Worm (Caenorhabditis elegans) whole organism, mixed stage, embryonic: Measurements from ENCODE around the gene srbc-57.

Source experiments
- M03D4.4 ChIP-seq: sonication (generic microtip); optimal IDR thresholded peaks from 2 replicates; lab custom pipeline; 2017; ENCODE audit warnings: mild to moderate bottlenecking, missing genetic modification characterization, missing compliant biosample characterization
- bed-3 ChIP-seq: fragments of 200-800 bp; sonication (Bioruptor generic); optimal IDR thresholded peaks from 3 replicates; lab custom pipeline; 2018; ENCODE audit warnings: mild to moderate bottlenecking, missing genetic modification characterization, moderate library complexity, missing compliant biosample characterization
- blmp-1 ChIP-seq: fragments of 150-350 bp; optimal IDR thresholded peaks from 2 replicates; lab custom pipeline; 2014; ENCODE audit warnings: missing biosample characterization, missing genetic modification characterization
- ceh-39 ChIP-seq: fragments of 150-350 bp; optimal IDR thresholded peaks from 2 replicates; lab custom pipeline; 2014; ENCODE audit warnings: missing biosample characterization, missing genetic modification characterization
- ceh-43 ChIP-seq: fragments of 200-800 bp; sonication (Bioruptor generic); optimal IDR thresholded peaks from 2 replicates; lab custom pipeline; 2018; ENCODE audit warnings: mild to moderate bottlenecking, missing genetic modification characterization, moderate library complexity, missing compliant biosample characterization
- ceh-83 ChIP-seq: fragments of 200-800 bp; sonication (Bioruptor generic); optimal IDR thresholded peaks from 2 replicates; lab custom pipeline; 2018; ENCODE audit warnings: mild to moderate bottlenecking, missing genetic modification characterization, missing compliant biosample characterization
- ces-1 ChIP-seq: fragments of 150-350 bp; optimal IDR thresholded peaks from 2 replicates; lab custom pipeline; 2014; ENCODE audit warnings: missing biosample characterization, missing genetic modification reagents, missing genetic modification characterization
- cnd-1 ChIP-seq: fragments of 200-800 bp; sonication (Bioruptor generic); optimal IDR thresholded peaks from 2 replicates; lab custom pipeline; 2018; ENCODE audit warnings: mild to moderate bottlenecking, missing genetic modification characterization, missing compliant biosample characterization
- drap-1 ChIP-seq: fragments of 200-800 bp; sonication (Bioruptor generic); optimal IDR thresholded peaks from 3 replicates; lab custom pipeline; 2018; ENCODE audit warnings: mild to moderate bottlenecking, missing genetic modification characterization, missing compliant biosample characterization
- elt-1 ChIP-seq: sonication (generic microtip); optimal IDR thresholded peaks from 2 replicates; lab custom pipeline; 2017; ENCODE audit warnings: missing genetic modification characterization, mild to moderate bottlenecking, missing compliant biosample characterization, antibody characterized with exemption, moderate library complexity, borderline replicate concordance; ENCODE audit not compliant: insufficient read depth
- elt-3 ChIP-seq: fragments of 150-350 bp; optimal IDR thresholded peaks from 2 replicates; lab custom pipeline; 2014; ENCODE audit warnings: missing biosample characterization, missing genetic modification characterization
- flh-1 ChIP-seq: fragments of 200-800 bp; sonication (Bioruptor generic); optimal IDR thresholded peaks from 2 replicates; lab custom pipeline; 2018; ENCODE audit warnings: mild to moderate bottlenecking, missing genetic modification characterization, moderate library complexity, missing compliant biosample characterization
- hlh-1 ChIP-seq: fragments of 150-350 bp; optimal IDR thresholded peaks from 2 replicates; lab custom pipeline; 2014; ENCODE audit warnings: missing biosample characterization, missing genetic modification reagents, missing genetic modification characterization
- lin-13 ChIP-seq: fragments of 150-350 bp; optimal IDR thresholded peaks from 2 replicates; lab custom pipeline; 2014; ENCODE audit warnings: missing biosample characterization, missing genetic modification characterization
- lin-32 ChIP-seq: fragments of 200-800 bp; sonication (Bioruptor generic); optimal IDR thresholded peaks from 2 replicates; lab custom pipeline; 2018; ENCODE audit warnings: mild to moderate bottlenecking, missing genetic modification characterization, missing compliant biosample characterization
- lsy-2 ChIP-seq: fragments of 150-350 bp; optimal IDR thresholded peaks from 2 replicates; lab custom pipeline; 2014; ENCODE audit warnings: missing biosample characterization, missing genetic modification characterization
- mab-5 ChIP-seq: fragments of 150-350 bp; optimal IDR thresholded peaks from 2 replicates; lab custom pipeline; 2014; ENCODE audit warnings: missing biosample characterization, missing genetic modification characterization
- mep-1 ChIP-seq: fragments of 150-350 bp; optimal IDR thresholded peaks from 2 replicates; lab custom pipeline; 2017; ENCODE audit warnings: missing biosample characterization, missing genetic modification reagents, missing genetic modification characterization, inconsistent platforms
- mls-2 ChIP-seq: sonication (generic microtip); optimal IDR thresholded peaks from 2 replicates; lab custom pipeline; 2016; ENCODE audit warnings: mild to moderate bottlenecking, missing genetic modification characterization, moderate library complexity, missing compliant biosample characterization
- nhr-12 ChIP-seq: fragments of 150-350 bp; optimal IDR thresholded peaks from 2 replicates; lab custom pipeline; 2014; ENCODE audit warnings: missing biosample characterization, missing genetic modification characterization
- nhr-2 ChIP-seq: fragments of 150-350 bp; optimal IDR thresholded peaks from 2 replicates; lab custom pipeline; 2014; ENCODE audit warnings: missing biosample characterization, missing genetic modification characterization
- nhr-237 ChIP-seq: fragments of 150-350 bp; optimal IDR thresholded peaks from 2 replicates; lab custom pipeline; 2014; ENCODE audit warnings: missing biosample characterization, missing genetic modification characterization
- nhr-28 ChIP-seq: fragments of 150-350 bp; optimal IDR thresholded peaks from 2 replicates; lab custom pipeline; 2014; ENCODE audit warnings: missing biosample characterization, missing genetic modification characterization
- pha-4 ChIP-seq: fragments of 150-350 bp; optimal IDR thresholded peaks from 2 replicates; lab custom pipeline; 2018; ENCODE audit warnings: missing biosample characterization, missing genetic modification reagents, missing genetic modification characterization
- sem-2 ChIP-seq: fragments of 200-800 bp; sonication (Bioruptor generic); optimal IDR thresholded peaks from 2 replicates; lab custom pipeline; 2018; ENCODE audit warnings: mild to moderate bottlenecking, missing genetic modification characterization, missing compliant biosample characterization
- snpc-4 ChIP-seq: fragments of 150-350 bp; optimal IDR thresholded peaks from 2 replicates; lab custom pipeline; 2014; ENCODE audit warnings: missing biosample characterization, missing genetic modification characterization
- sptf-1 ChIP-seq: sonication (generic microtip); optimal IDR thresholded peaks from 2 replicates; lab custom pipeline; 2017; ENCODE audit warnings: mild to moderate bottlenecking, missing genetic modification characterization, moderate library complexity, missing compliant biosample characterization
- unc-120 ChIP-seq: sonication (generic microtip); optimal IDR thresholded peaks from 2 replicates; lab custom pipeline; 2017; ENCODE audit warnings: missing genetic modification characterization, missing compliant biosample characterization; ENCODE audit not compliant: poor library complexity, severe bottlenecking
- unc-39 ChIP-seq: fragments of 150-350 bp; optimal IDR thresholded peaks from 2 replicates; lab custom pipeline; 2014; ENCODE audit warnings: missing biosample characterization, missing genetic modification characterization
- unc-62 ChIP-seq: fragments of 150-350 bp; optimal IDR thresholded peaks from 2 replicates; lab custom pipeline; 2014; ENCODE audit warnings: missing biosample characterization, missing genetic modification reagents, missing genetic modification characterization
- zip-8 ChIP-seq: fragments of 150-350 bp; optimal IDR thresholded peaks from 2 replicates; lab custom pipeline; 2014; ENCODE audit warnings: missing biosample characterization, missing genetic modification characterization
- ztf-11 ChIP-seq: fragments of 150-350 bp; optimal IDR thresholded peaks from 2 replicates; lab custom pipeline; 2014; ENCODE audit warnings: missing biosample characterization, missing genetic modification characterization

Gene srbc-57

DNA sequence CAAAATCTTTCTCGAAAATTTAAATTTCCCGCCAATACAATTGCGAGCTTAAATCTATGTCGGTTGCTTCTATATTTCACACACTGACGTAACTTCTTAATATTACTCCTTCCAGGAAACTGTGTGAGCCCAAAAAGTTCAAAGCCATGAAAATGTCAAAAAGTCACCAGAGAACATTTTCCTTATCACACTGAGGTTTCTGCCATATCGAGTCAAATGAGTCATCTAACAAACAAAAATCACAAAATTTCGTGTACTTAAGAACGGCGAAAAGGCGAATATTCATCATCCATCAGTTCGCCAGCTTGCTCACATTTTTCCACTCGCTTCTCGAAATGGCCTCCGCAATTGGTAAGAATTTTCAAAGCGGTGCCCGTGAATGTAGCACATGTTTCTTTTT, 18.7 kb downstream of the srbc-57 start, which contains the start of gene M02H5.8:
Gene M02H5.8, plus strand, starts transcription at position 297 of the 400 bp plus-strand sequence.
- TF ChIP-seq ceh-43 (GFP tag; lab: Kevin White, UChicago) (no peak), unc-39 (tag; lab: Kevin White, UChicago) (no peak), flh-1 (no peak), hlh-1 (tag; lab: Kevin White, UChicago) (no peak), ztf-11 (tag; lab: Kevin White, UChicago) (no peak), lin-13 (no peak), nhr-28 (tag; lab: Kevin White, UChicago) (no peak), ceh-83 (GFP tag; lab: Kevin White, UChicago) (no peak), unc-120 (no peak), lin-32 (GFP tag; lab: Kevin White, UChicago) (no peak), lsy-2 (tag; lab: Kevin White, UChicago) (no peak), mab-5 (tag; lab: Kevin White, UChicago) (no peak), elt-1 (tag; lab: Kevin White, UChicago) (no peak), sem-2 (GFP tag; lab: Kevin White, UChicago) (no peak), ceh-39 (no peak), cnd-1 (tag; lab: Kevin White, UChicago) (no peak), bed-3 (GFP tag; lab: Kevin White, UChicago) (no peak), sptf-1 (tag; lab: Kevin White, UChicago) (no peak), blmp-1 (tag; lab: Kevin White, UChicago) (no peak), zip-8 (no peak)

DNA sequence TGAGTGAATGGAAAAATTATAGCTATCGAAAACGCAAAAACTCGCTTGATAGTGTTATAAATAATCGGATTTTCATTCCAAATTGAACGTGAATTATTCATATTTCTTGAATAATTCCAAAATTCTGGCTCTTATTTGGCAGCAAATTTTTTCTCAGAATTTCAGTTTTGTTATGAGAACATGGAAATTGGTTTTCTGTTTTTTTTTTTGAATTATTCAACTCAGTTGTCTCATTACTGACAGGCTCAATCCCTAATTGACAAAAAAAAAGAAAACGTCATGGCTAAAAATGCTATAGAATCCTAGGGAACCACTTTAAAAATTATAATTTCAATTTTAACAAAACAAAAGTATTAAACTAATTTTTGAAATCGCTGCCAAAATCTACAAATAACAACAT, 19.2 kb downstream of the srbc-57 start, which contains the start of gene srh-35:
Gene srh-35, minus strand, starts transcription at position 101 of the 400 bp plus-strand sequence.
- no peak for TF ChIP-seq lin-32 (GFP tag; lab: Kevin White, UChicago)
- no peak for TF ChIP-seq nhr-28 (tag; lab: Kevin White, UChicago)
- no peak for TF ChIP-seq ces-1 (GFP tag; lab: Kevin White, UChicago)
- no peak for TF ChIP-seq flh-1
- no peak for TF ChIP-seq lin-13
- no peak for TF ChIP-seq lsy-2 (tag; lab: Kevin White, UChicago)
- no peak for TF ChIP-seq cnd-1 (tag; lab: Kevin White, UChicago)
- no peak for TF ChIP-seq nhr-12
- no peak for TF ChIP-seq hlh-1 (tag; lab: Kevin White, UChicago)
- TF ChIP-seq nhr-2 (tag; lab: Kevin White, UChicago): no peak
- TF ChIP-seq zip-8: no peak
- no peak for TF ChIP-seq sptf-1 (tag; lab: Kevin White, UChicago)
- no peak for TF ChIP-seq elt-1 (tag; lab: Kevin White, UChicago)
- no peak for TF ChIP-seq mep-1
- TF ChIP-seq unc-120: no peak
- TF ChIP-seq pha-4 (tag; lab: Kevin White, UChicago): no peak
- no peak for TF ChIP-seq ceh-39
- TF ChIP-seq blmp-1 (tag; lab: Kevin White, UChicago): no peak
- no peak for TF ChIP-seq drap-1 (GFP tag; lab: Kevin White, UChicago)
- no peak for TF ChIP-seq unc-39 (tag; lab: Kevin White, UChicago)

- no peak for TF ChIP-seq elt-3 (tag; lab: Kevin White, UChicago)
- no peak for TF ChIP-seq elt-1 (tag; lab: Kevin White, UChicago)
- TF ChIP-seq ceh-39: no peak
- TF ChIP-seq cnd-1 (tag; lab: Kevin White, UChicago): no peak
- TF ChIP-seq bed-3 (GFP tag; lab: Kevin White, UChicago): no peak
- TF ChIP-seq ztf-11 (tag; lab: Kevin White, UChicago): no peak
- TF ChIP-seq mep-1: no peak
- no peak for TF ChIP-seq sptf-1 (tag; lab: Kevin White, UChicago)
- no peak for TF ChIP-seq nhr-237 (tag; lab: Kevin White, UChicago)
- no peak for TF ChIP-seq mab-5 (tag; lab: Kevin White, UChicago)
- TF ChIP-seq ceh-43 (GFP tag; lab: Kevin White, UChicago): no peak
- no peak for TF ChIP-seq snpc-4 (tag; lab: Kevin White, UChicago)
- TF ChIP-seq nhr-2 (tag; lab: Kevin White, UChicago): no peak
- no peak for TF ChIP-seq mls-2 (tag; lab: Kevin White, UChicago)
- no peak for TF ChIP-seq sem-2 (GFP tag; lab: Kevin White, UChicago)
Observed at ce11 chrV:446988-447387, 21.4 kb downstream of the srbc-57 start.

- TF ChIP-seq M03D4.4 (tag; lab: Kevin White, UChicago): no peak
- TF ChIP-seq hlh-1 (tag; lab: Kevin White, UChicago): no peak
- TF ChIP-seq mep-1: no peak
- TF ChIP-seq lsy-2 (tag; lab: Kevin White, UChicago): no peak
- TF ChIP-seq snpc-4 (tag; lab: Kevin White, UChicago): no peak
- TF ChIP-seq mab-5 (tag; lab: Kevin White, UChicago): no peak
- TF ChIP-seq sptf-1 (tag; lab: Kevin White, UChicago): no peak
- TF ChIP-seq cnd-1 (tag; lab: Kevin White, UChicago): no peak
- TF ChIP-seq unc-62 (GFP tag; lab: Kevin White, UChicago): no peak
- no peak for TF ChIP-seq unc-120
- TF ChIP-seq flh-1: no peak
- no peak for TF ChIP-seq nhr-12
- TF ChIP-seq pha-4 (tag; lab: Kevin White, UChicago): no peak
- no peak for TF ChIP-seq lin-32 (GFP tag; lab: Kevin White, UChicago)
- TF ChIP-seq ztf-11 (tag; lab: Kevin White, UChicago): no peak
- no peak for TF ChIP-seq drap-1 (GFP tag; lab: Kevin White, UChicago)
- TF ChIP-seq lin-13: no peak
Observed at ce11 chrV:446574-446973, 21.8 kb downstream of the srbc-57 start, which contains the start of gene srh-34. Gene srh-34 (minus strand): TSS chrV:446674.
